Fruit fly (Drosophila melanogaster) whole organism, embryonic: ENCODE data around the gene Etl1.

Experiments
- Atf3 ChIP-seq: fragments of 200-800 bp; sonication (Bioruptor generic); optimal IDR thresholded peaks from 3 replicates; lab custom pipeline; 2016; ENCODE audit warnings: missing biosample characterization, missing genetic modification characterization
- Bteb2 ChIP-seq: fragments of 200-800 bp; sonication (Bioruptor generic); optimal IDR thresholded peaks from 2 replicates; lab custom pipeline; 2016; ENCODE audit warnings: missing biosample characterization, missing genetic modification characterization
- CG10543 ChIP-seq: fragments of 200-800 bp; sonication (Bioruptor generic); optimal IDR thresholded peaks from 3 replicates; lab custom pipeline; 2017; ENCODE audit warnings: missing biosample characterization, mild to moderate bottlenecking, missing genetic modification characterization, moderate library complexity
- CG10565 ChIP-seq: fragments of 200-800 bp; sonication (Bioruptor generic); optimal IDR thresholded peaks from 3 replicates; lab custom pipeline; 2016; ENCODE audit warnings: missing biosample characterization, mild to moderate bottlenecking, missing genetic modification characterization
- CG11085 ChIP-seq: fragments of 200-800 bp; sonication (Bioruptor generic); IDR thresholded peaks from 2 replicates; pipeline ENCODE4 v1.3.6; 2022; ENCODE audit warnings: missing biosample characterization, missing genetic modification characterization
- CG11398 ChIP-seq: fragments of 200-800 bp; sonication (Bioruptor generic); optimal IDR thresholded peaks from 2 replicates; lab custom pipeline; 2016; ENCODE audit warnings: missing biosample characterization, missing genetic modification characterization
- CG11456 ChIP-seq: fragments of 200-800 bp; sonication (Bioruptor generic); IDR thresholded peaks from 3 replicates; pipeline ENCODE4 v1.3.6; 2022; ENCODE audit warnings: missing biosample characterization, missing genetic modification characterization
- CG13296 ChIP-seq: fragments of 200-800 bp; sonication (Bioruptor generic); optimal IDR thresholded peaks from 3 replicates; lab custom pipeline; 2018; ENCODE audit warnings: missing biosample characterization, mild to moderate bottlenecking, missing genetic modification characterization
- CG14860 ChIP-seq: fragments of 200-800 bp; sonication (Bioruptor generic); IDR thresholded peaks from 3 replicates; pipeline ENCODE4 v1.3.6; 2022; ENCODE audit warnings: missing biosample characterization, missing genetic modification characterization; ENCODE audit not compliant: partially characterized antibody
- CG1647 ChIP-seq: fragments of 200-800 bp; sonication (Bioruptor generic); optimal IDR thresholded peaks from 3 replicates; lab custom pipeline; 2016; ENCODE audit warnings: missing biosample characterization, missing genetic modification characterization
- CG16813 ChIP-seq: fragments of 200-800 bp; sonication (Bioruptor generic); IDR thresholded peaks from 3 replicates; pipeline ENCODE4 v1.3.6; 2022; ENCODE audit warnings: missing biosample characterization, missing genetic modification characterization; ENCODE audit not compliant: partially characterized antibody
- CG18262 ChIP-seq: fragments of 200-800 bp; optimal IDR thresholded peaks from 3 replicates; lab custom pipeline; 2019; ENCODE audit warnings: missing biosample characterization, mild to moderate bottlenecking, missing genetic modification characterization, moderate library complexity
- CG2875 ChIP-seq: fragments of 200-800 bp; sonication (Bioruptor generic); optimal IDR thresholded peaks from 2 replicates; lab custom pipeline; 2017; ENCODE audit warnings: missing biosample characterization, mild to moderate bottlenecking, missing genetic modification characterization, missing genetic modification reagents
- CG3281 ChIP-seq: fragments of 200-800 bp; sonication (Bioruptor generic); optimal IDR thresholded peaks from 3 replicates; lab custom pipeline; 2017; ENCODE audit warnings: missing biosample characterization, mild to moderate bottlenecking, missing genetic modification characterization
- CG6272 ChIP-seq: fragments of 200-800 bp; sonication (Bioruptor generic); IDR thresholded peaks from 2 replicates; pipeline ENCODE4 v1.3.6; 2022; ENCODE audit warnings: missing biosample characterization, missing genetic modification characterization
- CG6689 ChIP-seq: fragments of 200-800 bp; sonication (Bioruptor generic); IDR thresholded peaks from 2 replicates; pipeline ENCODE4 v1.3.6; 2022; ENCODE audit warnings: missing biosample characterization, missing genetic modification characterization
- CG7987 ChIP-seq: fragments of 200-800 bp; sonication (Bioruptor generic); optimal IDR thresholded peaks from 2 replicates; lab custom pipeline; 2018; ENCODE audit warnings: missing biosample characterization, mild to moderate bottlenecking, missing genetic modification characterization, moderate library complexity
- CG8290 ChIP-seq, 3 experiments: fragments of 200-800 bp; sonication (Bioruptor generic); optimal IDR thresholded peaks; 2 replicates each; lab custom pipeline; 2016 to 2019; ENCODE audit warnings: missing biosample characterization in 3 of 3, missing genetic modification characterization in 3 of 3, mild to moderate bottlenecking in 2 of 3, moderate library complexity in 1 of 3
- CG8388 ChIP-seq: fragments of 200-800 bp; sonication (Bioruptor generic); optimal IDR thresholded peaks from 2 replicates; lab custom pipeline; 2019; ENCODE audit warnings: missing biosample characterization, mild to moderate bottlenecking, missing genetic modification characterization, moderate library complexity
- CG8924 ChIP-seq: fragments of 200-800 bp; optimal IDR thresholded peaks from 3 replicates; lab custom pipeline; 2019; ENCODE audit warnings: missing biosample characterization, mild to moderate bottlenecking, missing genetic modification characterization, moderate library complexity
- CrebB ChIP-seq: fragments of 200-800 bp; sonication (Bioruptor generic); optimal IDR thresholded peaks from 3 replicates; lab custom pipeline; 2018; ENCODE audit warnings: missing biosample characterization, mild to moderate bottlenecking, missing genetic modification characterization
- Dad ChIP-seq: fragments of 200-800 bp; sonication (Bioruptor generic); optimal IDR thresholded peaks from 3 replicates; lab custom pipeline; 2016; ENCODE audit warnings: missing biosample characterization, missing genetic modification characterization
- Dek ChIP-seq: fragments of 200-800 bp; sonication (Bioruptor generic); optimal IDR thresholded peaks from 3 replicates; lab custom pipeline; 2019; ENCODE audit warnings: missing biosample characterization, mild to moderate bottlenecking, missing genetic modification characterization, moderate library complexity
- Doc3 ChIP-seq: fragments of 200-800 bp; sonication (Bioruptor generic); IDR thresholded peaks from 3 replicates; pipeline ENCODE4 v1.3.6; 2022; ENCODE audit warnings: missing biosample characterization, missing genetic modification characterization; ENCODE audit not compliant: partially characterized antibody
- MBD-R2 ChIP-seq: fragments of 200-800 bp; sonication (Bioruptor generic); IDR thresholded peaks from 2 replicates; pipeline ENCODE4 v1.3.6; 2022; ENCODE audit warnings: missing biosample characterization, missing genetic modification characterization
- MESR4 ChIP-seq: fragments of 200-800 bp; sonication (Bioruptor generic); optimal IDR thresholded peaks from 2 replicates; lab custom pipeline; 2018; ENCODE audit warnings: missing biosample characterization, mild to moderate bottlenecking, missing genetic modification characterization, moderate library complexity
- Nf-YA ChIP-seq: fragments of 200-800 bp; sonication (Bioruptor generic); IDR thresholded peaks from 2 replicates; pipeline ENCODE4 v1.3.6; 2022; ENCODE audit warnings: missing biosample characterization, missing genetic modification characterization
- Sox102F ChIP-seq: fragments of 200-800 bp; sonication (Bioruptor generic); optimal IDR thresholded peaks from 2 replicates; lab custom pipeline; 2018; ENCODE audit warnings: missing biosample characterization, mild to moderate bottlenecking, missing genetic modification characterization, moderate library complexity
- Spps ChIP-seq: fragments of 200-800 bp; sonication (Bioruptor generic); optimal IDR thresholded peaks from 2 replicates; lab custom pipeline; 2018; ENCODE audit warnings: missing biosample characterization, mild to moderate bottlenecking, missing genetic modification characterization
- Sry-δ ChIP-seq: fragments of 200-800 bp; sonication (Bioruptor generic); optimal IDR thresholded peaks from 2 replicates; lab custom pipeline; 2016; ENCODE audit warnings: missing biosample characterization, missing genetic modification characterization
- Stat92E ChIP-seq, 3 experiments: fragments of >200 bp in 2 of 3; fragments of 200-800 bp in 1 of 3; sonication (Bioruptor generic) in 1 of 3; optimal IDR thresholded peaks; 2 replicates each; lab custom pipeline; 2017 to 2019; ENCODE audit warnings: missing biosample characterization in 3 of 3, missing genetic modification characterization in 3 of 3, mild to moderate bottlenecking in 1 of 3, moderate library complexity in 1 of 3
- Usf ChIP-seq: fragments of 200-800 bp; sonication (Bioruptor generic); optimal IDR thresholded peaks from 2 replicates; lab custom pipeline; 2017; ENCODE audit warnings: missing genotype, missing biosample characterization, missing genetic modification characterization
- bbx ChIP-seq: fragments of 200-800 bp; sonication (Bioruptor generic); IDR thresholded peaks from 2 replicates; pipeline ENCODE4 v1.3.6; 2022; ENCODE audit warnings: missing biosample characterization, missing genetic modification characterization; ENCODE audit not compliant: partially characterized antibody
- bowl ChIP-seq: fragments of 200-800 bp; sonication (Bioruptor generic); IDR thresholded peaks from 2 replicates; pipeline ENCODE4 v1.3.6; 2022; ENCODE audit warnings: missing biosample characterization, missing genetic modification characterization
- chn ChIP-seq: fragments of 200-800 bp; sonication (Bioruptor generic); optimal IDR thresholded peaks from 2 replicates; lab custom pipeline; 2016; ENCODE audit warnings: missing biosample characterization, missing genetic modification characterization
- dan ChIP-seq: fragments of 200-800 bp; sonication (Bioruptor generic); IDR thresholded peaks from 2 replicates; pipeline ENCODE4 v1.3.6; 2022; ENCODE audit warnings: missing biosample characterization, missing genetic modification characterization
- emc ChIP-seq: fragments of 200-800 bp; sonication (Bioruptor generic); optimal IDR thresholded peaks from 2 replicates; lab custom pipeline; 2016; ENCODE audit warnings: missing biosample characterization, missing genetic modification characterization
- hbn ChIP-seq: fragments of 200-800 bp; sonication (Bioruptor generic); IDR thresholded peaks from 2 replicates; pipeline ENCODE4 v1.3.6; 2022; ENCODE audit warnings: missing biosample characterization, missing genetic modification characterization; ENCODE audit not compliant: partially characterized antibody
- inv ChIP-seq: fragments of 200-800 bp; sonication (Bioruptor generic); IDR thresholded peaks from 2 replicates; pipeline ENCODE4 v1.3.6; 2022; ENCODE audit warnings: missing biosample characterization, missing genetic modification characterization; ENCODE audit not compliant: partially characterized antibody
- lbe ChIP-seq: fragments of 200-800 bp; sonication (Bioruptor generic); optimal IDR thresholded peaks from 2 replicates; lab custom pipeline; 2016; ENCODE audit warnings: missing biosample characterization, mild to moderate bottlenecking, missing genetic modification characterization
- nau ChIP-seq: fragments of 200-800 bp; sonication (Bioruptor generic); optimal IDR thresholded peaks from 3 replicates; lab custom pipeline; 2017; ENCODE audit warnings: missing biosample characterization, mild to moderate bottlenecking, missing genetic modification characterization, missing genetic modification reagents
- nerfin-1 ChIP-seq: fragments of 200-800 bp; sonication (Bioruptor generic); optimal IDR thresholded peaks from 3 replicates; lab custom pipeline; 2019; ENCODE audit warnings: missing biosample characterization, mild to moderate bottlenecking, missing genetic modification characterization, moderate library complexity
- onecut ChIP-seq: fragments of 200-800 bp; sonication (Bioruptor generic); IDR thresholded peaks from 2 replicates; pipeline ENCODE4 v1.3.6; 2022; ENCODE audit warnings: missing biosample characterization, missing genetic modification characterization
- scrt ChIP-seq: fragments of 200-800 bp; sonication (Bioruptor generic); optimal IDR thresholded peaks from 2 replicates; lab custom pipeline; 2018; ENCODE audit warnings: missing biosample characterization, mild to moderate bottlenecking, missing genetic modification characterization, moderate library complexity
- sima ChIP-seq: fragments of 200-800 bp; sonication (Bioruptor generic); optimal IDR thresholded peaks from 2 replicates; lab custom pipeline; 2016; ENCODE audit warnings: missing biosample characterization, missing genetic modification characterization
- trh ChIP-seq: fragments of 200-800 bp; sonication (Bioruptor generic); optimal IDR thresholded peaks from 2 replicates; lab custom pipeline; 2016; ENCODE audit warnings: missing biosample characterization, missing genetic modification characterization
- unc-4 ChIP-seq: fragments of 200-800 bp; sonication (Bioruptor generic); IDR thresholded peaks from 2 replicates; pipeline ENCODE4 v1.3.6; 2022; ENCODE audit warnings: missing biosample characterization, missing genetic modification characterization; ENCODE audit not compliant: partially characterized antibody
- vvl ChIP-seq: fragments of 200-800 bp; sonication (Bioruptor generic); IDR thresholded peaks from 2 replicates; pipeline ENCODE4 v1.3.6; 2022; ENCODE audit warnings: missing biosample characterization, missing genetic modification characterization
- zen2 ChIP-seq: fragments of 200-800 bp; sonication (Bioruptor generic); IDR thresholded peaks from 3 replicates; pipeline ENCODE4 v1.3.6; 2022; ENCODE audit warnings: missing biosample characterization, missing genetic modification characterization; ENCODE audit not compliant: partially characterized antibody

Gene Etl1

DNA sequence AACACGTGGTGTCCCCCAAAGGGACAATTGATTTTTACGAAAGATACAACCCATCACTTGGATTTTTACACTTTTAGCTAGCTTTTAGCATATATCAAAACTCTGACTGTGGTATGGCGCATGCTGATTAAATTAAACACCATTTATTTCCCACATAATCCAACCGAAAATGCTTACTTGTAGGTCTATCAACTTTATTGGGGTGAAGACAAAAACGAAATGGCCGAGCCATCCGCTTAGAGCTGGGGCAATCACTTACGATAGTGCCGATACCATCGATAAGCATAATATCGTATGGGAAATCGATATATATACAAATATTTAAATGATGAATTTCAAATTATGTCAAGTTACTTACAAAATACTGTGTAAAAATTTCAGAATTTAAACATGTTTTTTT lies 15.1 kb downstream of the Etl1 start, which contains the start of gene RpS2 (continued):
- TF ChIP-seq CG2875 (GFP tag; lab: Kevin White, UChicago): peak; percentile 13
- TF ChIP-seq lbe: peak; percentile 69
- no peak for TF ChIP-seq emc (GFP tag; lab: Kevin White, UChicago)
- peak; percentile 98 for TF ChIP-seq CG14860 (GFP tag; lab: Robert Waterston, UW)
- peak; percentile 59 for TF ChIP-seq MBD-R2 (GFP tag; lab: Robert Waterston, UW)
- peak; percentile 5 for TF ChIP-seq CG8388 (GFP tag; lab: Kevin White, UChicago)
- peak; percentile 64 for TF ChIP-seq nau (GFP tag; lab: Kevin White, UChicago)
- no peak for TF ChIP-seq trh (GFP tag; lab: Kevin White, UChicago)
- TF ChIP-seq Usf: no peak
- peak; percentile 51 for TF ChIP-seq nerfin-1
- peak; percentile 47; the same call in 1 of the 2 replicates for TF ChIP-seq onecut (GFP tag; lab: Robert Waterston, UW)
- TF ChIP-seq CG10543 (GFP tag; lab: Kevin White, UChicago): peak; percentile 47
- TF ChIP-seq CrebB (tag; lab: Kevin White, UChicago): peak; percentile 67
- TF ChIP-seq chn: peak; percentile 14
- TF ChIP-seq CG11085 (GFP tag; lab: Robert Waterston, UW): no peak
- no peak for TF ChIP-seq dan (GFP tag; lab: Robert Waterston, UW)
- TF ChIP-seq Nf-YA (GFP tag; lab: Robert Waterston, UW): no peak
- peak; percentile 21 for TF ChIP-seq Dek (tag; lab: Kevin White, UChicago)
- TF ChIP-seq MESR4 (GFP tag; lab: Kevin White, UChicago): peak; percentile 99
- TF ChIP-seq hbn: peak; percentile 99
- TF ChIP-seq CG16813 (GFP tag; lab: Robert Waterston, UW): peak; percentile 99
- 0 out of 3 replicates have a peak, but pooled peaks have one; percentile 6 for TF ChIP-seq CG11456 (GFP tag; lab: Robert Waterston, UW)
- peak; percentile 90 for TF ChIP-seq Sry-δ (GFP tag; lab: Kevin White, UChicago)
- TF ChIP-seq scrt (GFP tag; lab: Kevin White, UChicago): peak; percentile 9
- no peak for TF ChIP-seq Spps (tag; lab: Kevin White, UChicago)
- TF ChIP-seq Atf3 (GFP tag; lab: Kevin White, UChicago): no peak
- peak in 1 of 3 experiments; percentile 22 for TF ChIP-seq Stat92E (GFP tag; optimal IDR thresholded peaks at IDR 0.05; lab: Kevin White, UChicago)
- TF ChIP-seq unc-4 (GFP tag; lab: Robert Waterston, UW): peak; percentile 99
- TF ChIP-seq CG1647: no peak
- TF ChIP-seq bowl (GFP tag; lab: Robert Waterston, UW): no peak
- no peak for TF ChIP-seq Sox102F (GFP tag; lab: Kevin White, UChicago)
- TF ChIP-seq CG6272 (GFP tag; lab: Robert Waterston, UW): peak; percentile 43
- peak; percentile 68 for TF ChIP-seq CG7987
- TF ChIP-seq Bteb2 (GFP tag; lab: Kevin White, UChicago): no peak
- peak; percentile 100 for TF ChIP-seq bbx (GFP tag; lab: Robert Waterston, UW)
- peak; percentile 21 for TF ChIP-seq CG11398
- TF ChIP-seq CG8924 (tag; lab: Kevin White, UChicago): peak; percentile 29
- 0 out of 2 replicates have a peak, but pooled peaks have one; percentile 15 for TF ChIP-seq CG6689 (GFP tag; lab: Robert Waterston, UW)
- TF ChIP-seq zen2 (GFP tag; lab: Robert Waterston, UW): peak; percentile 99
- peak; percentile 99 for TF ChIP-seq inv (GFP tag; lab: Robert Waterston, UW)
- peak; percentile 69 for TF ChIP-seq vvl (GFP tag; lab: Robert Waterston, UW)
- TF ChIP-seq CG18262: peak; percentile 8
- TF ChIP-seq CG3281: peak; percentile 37
- TF ChIP-seq CG8290 (GFP tag; optimal IDR thresholded peaks at IDR 0.05; lab: Kevin White, UChicago): peak; percentile 51
- TF ChIP-seq CG8290 (tag; optimal IDR thresholded peaks at IDR 0.05; lab: Kevin White, UChicago): peak in 1 of 2 experiments; percentile 88
- peak; percentile 44 for TF ChIP-seq CG13296 (GFP tag; lab: Kevin White, UChicago)
- TF ChIP-seq sima (GFP tag; lab: Kevin White, UChicago): no peak
- TF ChIP-seq Dad (GFP tag; lab: Kevin White, UChicago): peak; percentile 5
- no peak for TF ChIP-seq CG10565 (GFP tag; lab: Kevin White, UChicago)
- peak; percentile 99 for TF ChIP-seq Doc3 (GFP tag; lab: Robert Waterston, UW)
